Worm (Caenorhabditis elegans) whole organism, L3 larva: ENCODE results near the gene ucr-2.3.

Experiments
- R02D3.7 ChIP-seq: fragments of 150-350 bp; optimal IDR thresholded peaks from 2 replicates; lab custom pipeline; 2014; ENCODE audit warnings: missing biosample characterization, missing genetic modification characterization
- ZK546.5 ChIP-seq: sonication (generic microtip); optimal IDR thresholded peaks from 2 replicates; lab custom pipeline; 2017; ENCODE audit warnings: missing biosample characterization, missing genetic modification characterization
- aly-2 ChIP-seq: fragments of 150-350 bp; optimal IDR thresholded peaks from 2 replicates; lab custom pipeline; 2014; ENCODE audit warnings: missing biosample characterization, missing genetic modification characterization
- ama-1 ChIP-seq: fragments of 150-350 bp; optimal IDR thresholded peaks from 2 replicates; lab custom pipeline; 2018
- ceh-16 ChIP-seq: sonication (generic microtip); optimal IDR thresholded peaks from 2 replicates; lab custom pipeline; 2017; ENCODE audit warnings: missing biosample characterization, missing genetic modification characterization
- ceh-28 ChIP-seq: fragments of 150-350 bp; optimal IDR thresholded peaks from 2 replicates; lab custom pipeline; 2014; ENCODE audit warnings: missing biosample characterization, missing genetic modification reagents, missing genetic modification characterization
- ceh-82 ChIP-seq: fragments of 150-350 bp; optimal IDR thresholded peaks from 2 replicates; lab custom pipeline; 2014; ENCODE audit warnings: missing biosample characterization, missing genetic modification characterization
- ceh-9 ChIP-seq: sonication (generic microtip); optimal IDR thresholded peaks from 2 replicates; lab custom pipeline; 2018; ENCODE audit warnings: missing biosample characterization, missing genetic modification characterization
- daf-12 ChIP-seq: fragments of 150-350 bp; optimal IDR thresholded peaks from 2 replicates; lab custom pipeline; 2014; ENCODE audit warnings: missing biosample characterization, missing genetic modification reagents, missing genetic modification characterization
- egl-27 ChIP-seq: sonication (generic microtip); optimal IDR thresholded peaks from 4 replicates; lab custom pipeline; 2017; ENCODE audit warnings: missing biosample characterization, missing genetic modification reagents, missing genetic modification characterization
- egl-5 ChIP-seq: fragments of 150-350 bp; optimal IDR thresholded peaks from 2 replicates; lab custom pipeline; 2017; ENCODE audit warnings: missing biosample characterization, missing genetic modification reagents, missing genetic modification characterization, inconsistent platforms
- elt-1 ChIP-seq: fragments of 150-350 bp; optimal IDR thresholded peaks from 2 replicates; lab custom pipeline; 2014; ENCODE audit warnings: missing biosample characterization, missing genetic modification characterization
- elt-2 ChIP-seq: sonication (generic microtip); optimal IDR thresholded peaks from 2 replicates; lab custom pipeline; 2016; ENCODE audit warnings: missing genetic modification reagents, mild to moderate bottlenecking, missing genetic modification characterization, missing compliant biosample characterization
- elt-3 ChIP-seq, 3 experiments: fragments of 150-350 bp in 1 of 3; sonication (generic microtip) in 2 of 3; optimal IDR thresholded peaks; 2 replicates in 2 of 3; 4 replicates in 1 of 3; lab custom pipeline; 2014 to 2017; ENCODE audit warnings: missing biosample characterization in 3 of 3, missing genetic modification characterization in 3 of 3
- eor-1 ChIP-seq, 2 experiments: fragments of 150-350 bp; optimal IDR thresholded peaks; 2 replicates each; lab custom pipeline; 2014 to 2018; ENCODE audit warnings: missing biosample characterization in 2 of 2, missing genetic modification characterization in 2 of 2
- fkh-10 ChIP-seq: sonication (generic microtip); optimal IDR thresholded peaks from 2 replicates; lab custom pipeline; 2017; ENCODE audit warnings: missing biosample characterization, missing genetic modification reagents, missing genetic modification characterization
- fkh-2 ChIP-seq: fragments of 150-350 bp; optimal IDR thresholded peaks from 2 replicates; lab custom pipeline; 2014; ENCODE audit warnings: missing biosample characterization, missing genetic modification reagents, missing genetic modification characterization
- fos-1 ChIP-seq: fragments of 150-350 bp; optimal IDR thresholded peaks from 2 replicates; lab custom pipeline; 2014; ENCODE audit warnings: missing biosample characterization, missing genetic modification characterization
- hmg-11 ChIP-seq: sonication (generic microtip); optimal IDR thresholded peaks from 2 replicates; lab custom pipeline; 2016; ENCODE audit warnings: missing genetic modification characterization, missing compliant biosample characterization
- jun-1 ChIP-seq: fragments of 150-350 bp; optimal IDR thresholded peaks from 2 replicates; lab custom pipeline; 2014; ENCODE audit warnings: missing biosample characterization, missing genetic modification reagents, missing genetic modification characterization
- lin-15B ChIP-seq: fragments of 150-350 bp; optimal IDR thresholded peaks from 2 replicates; lab custom pipeline; 2014; ENCODE audit warnings: missing biosample characterization, missing genetic modification characterization
- lin-39 ChIP-seq: fragments of 150-350 bp; optimal IDR thresholded peaks from 2 replicates; lab custom pipeline; 2018; ENCODE audit warnings: missing biosample characterization, missing genetic modification reagents, missing genetic modification characterization
- lsy-12 ChIP-seq: sonication (generic microtip); optimal IDR thresholded peaks from 2 replicates; lab custom pipeline; 2016; ENCODE audit warnings: mild to moderate bottlenecking, missing genetic modification characterization, missing compliant biosample characterization
- mdl-1 ChIP-seq: fragments of 150-350 bp; optimal IDR thresholded peaks from 2 replicates; lab custom pipeline; 2014; ENCODE audit warnings: missing biosample characterization, missing genetic modification characterization
- mml-1 ChIP-seq: fragments of 150-350 bp; sonication (generic microtip); optimal IDR thresholded peaks from 3 replicates; lab custom pipeline; 2014; ENCODE audit warnings: missing biosample characterization, missing genetic modification characterization
- nfya-1 ChIP-seq: sonication (generic microtip); optimal IDR thresholded peaks from 2 replicates; lab custom pipeline; 2017; ENCODE audit warnings: missing genetic modification characterization, mild to moderate bottlenecking, missing compliant biosample characterization, antibody characterized with exemption, moderate library complexity; ENCODE audit not compliant: insufficient read depth
- nhr-11 ChIP-seq: fragments of 150-350 bp; optimal IDR thresholded peaks from 2 replicates; lab custom pipeline; 2014; ENCODE audit warnings: missing biosample characterization, missing genetic modification characterization
- nhr-12 ChIP-seq: fragments of 150-350 bp; optimal IDR thresholded peaks from 2 replicates; lab custom pipeline; 2014; ENCODE audit warnings: missing biosample characterization, missing genetic modification characterization
- nhr-23 ChIP-seq: fragments of 150-350 bp; optimal IDR thresholded peaks from 2 replicates; lab custom pipeline; 2014; ENCODE audit warnings: missing biosample characterization, missing genetic modification reagents, missing genetic modification characterization
- nhr-237 ChIP-seq: fragments of 150-350 bp; optimal IDR thresholded peaks from 2 replicates; lab custom pipeline; 2014; ENCODE audit warnings: missing biosample characterization, missing genetic modification characterization
- nhr-25 ChIP-seq: sonication (generic microtip); optimal IDR thresholded peaks from 2 replicates; lab custom pipeline; 2017; ENCODE audit warnings: missing biosample characterization, missing genetic modification characterization
- nhr-28 ChIP-seq: fragments of 150-350 bp; optimal IDR thresholded peaks from 2 replicates; lab custom pipeline; 2014; ENCODE audit warnings: missing biosample characterization, missing genetic modification characterization
- nhr-43 ChIP-seq: sonication (generic microtip); optimal IDR thresholded peaks from 2 replicates; lab custom pipeline; 2016; ENCODE audit warnings: mild to moderate bottlenecking, missing genetic modification characterization, missing compliant biosample characterization; ENCODE audit not compliant: poor library complexity, severe bottlenecking
- nhr-67 ChIP-seq: fragments of 150-350 bp; optimal IDR thresholded peaks from 2 replicates; lab custom pipeline; 2014; ENCODE audit warnings: missing biosample characterization, missing genetic modification characterization
- nhr-76 ChIP-seq: fragments of 150-350 bp; sonication (generic microtip); optimal IDR thresholded peaks from 5 replicates; lab custom pipeline; 2014; ENCODE audit warnings: missing biosample characterization, missing genetic modification characterization
- nhr-77 ChIP-seq: fragments of 150-350 bp; optimal IDR thresholded peaks from 2 replicates; lab custom pipeline; 2014; ENCODE audit warnings: missing biosample characterization, missing genetic modification characterization
- pha-4 ChIP-seq: fragments of 150-350 bp; optimal IDR thresholded peaks from 2 replicates; lab custom pipeline; 2014; ENCODE audit warnings: missing biosample characterization, missing genetic modification reagents, missing genetic modification characterization
- pqm-1 ChIP-seq: fragments of 150-350 bp; optimal IDR thresholded peaks from 2 replicates; lab custom pipeline; 2017; ENCODE audit warnings: missing biosample characterization, missing genetic modification characterization, inconsistent platforms
- sea-2 ChIP-seq: fragments of 150-350 bp; sonication (generic microtip); optimal IDR thresholded peaks from 4 replicates; lab custom pipeline; 2014; ENCODE audit warnings: missing biosample characterization, missing genetic modification reagents, missing genetic modification characterization
- skn-1 ChIP-seq: fragments of 150-350 bp; optimal IDR thresholded peaks from 2 replicates; lab custom pipeline; 2014; ENCODE audit warnings: missing biosample characterization, missing genetic modification characterization
- snpc-4 ChIP-seq: fragments of 150-350 bp; optimal IDR thresholded peaks from 2 replicates; lab custom pipeline; 2014; ENCODE audit warnings: missing biosample characterization, missing genetic modification characterization
- tbx-2 ChIP-seq: sonication (generic microtip); optimal IDR thresholded peaks from 2 replicates; lab custom pipeline; 2016; ENCODE audit warnings: mild to moderate bottlenecking, missing genetic modification characterization, missing compliant biosample characterization
- unc-39 ChIP-seq: sonication (generic microtip); optimal IDR thresholded peaks from 4 replicates; lab custom pipeline; 2017; ENCODE audit warnings: missing biosample characterization, missing genetic modification characterization
- unc-62 ChIP-seq: fragments of 150-350 bp; sonication (generic microtip); optimal IDR thresholded peaks from 4 replicates; lab custom pipeline; 2014; ENCODE audit warnings: missing biosample characterization, missing genetic modification reagents, missing genetic modification characterization
- zag-1 ChIP-seq: fragments of 150-350 bp; optimal IDR thresholded peaks from 2 replicates; lab custom pipeline; 2014; ENCODE audit warnings: missing biosample characterization, missing genetic modification characterization
- ztf-11 ChIP-seq: fragments of 150-350 bp; optimal IDR thresholded peaks from 2 replicates; lab custom pipeline; 2014; ENCODE audit warnings: missing biosample characterization, missing genetic modification characterization
- ztf-4 ChIP-seq: fragments of 150-350 bp; optimal IDR thresholded peaks from 2 replicates; lab custom pipeline; 2014; ENCODE audit warnings: missing biosample characterization, missing genetic modification characterization

The ucr-2.3 gene

DNA sequence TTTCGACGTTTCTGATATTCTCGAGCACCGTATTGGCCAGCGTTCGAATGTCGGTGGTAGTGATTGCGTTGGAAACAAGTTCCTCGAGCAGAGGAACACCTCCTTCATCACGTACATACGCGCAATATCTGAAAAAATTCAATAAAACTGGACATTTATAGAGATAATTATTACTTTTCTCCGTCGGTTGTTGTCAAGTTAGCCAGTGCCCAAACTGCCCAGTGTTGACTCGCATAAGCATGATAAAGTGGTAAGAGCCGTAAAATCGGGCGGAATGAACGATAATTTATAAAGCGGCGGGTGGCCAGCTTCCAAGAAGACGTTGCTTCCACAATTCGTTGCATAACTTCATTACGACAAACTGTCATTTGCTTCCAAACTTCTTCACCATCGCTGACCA is 3.9 kb downstream of the ucr-2.3 start:
- TF ChIP-seq unc-62 (GFP tag; lab: Kevin White, UChicago): no peak
- no peak for TF ChIP-seq pha-4 (tag; lab: Kevin White, UChicago)
- TF ChIP-seq, all 47 proteins: peak for 0

DNA sequence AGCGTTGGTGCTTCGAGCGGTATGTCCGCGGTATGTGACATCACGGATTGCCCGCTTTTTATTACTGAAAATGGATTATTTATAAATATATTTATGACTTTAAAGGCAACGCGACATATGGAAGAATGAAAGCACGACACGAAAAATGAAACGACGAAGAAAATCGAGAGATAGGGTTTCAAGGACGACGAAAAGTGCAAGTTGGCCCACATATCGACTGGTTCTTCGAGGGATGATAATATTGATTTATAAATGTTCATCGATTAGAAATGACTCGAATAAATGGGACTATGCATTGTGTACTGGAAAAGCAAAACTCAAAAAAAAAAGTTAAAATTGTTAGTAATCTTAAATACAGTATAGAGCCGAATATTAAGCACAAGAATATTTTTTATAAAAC is 7.1 kb downstream of the ucr-2.3 start, which contains the start of gene zer-1:
Gene zer-1 (minus strand): TSS at position 68 of the 400 bp plus-strand sequence.
- TF ChIP-seq ceh-28: peak; percentile 67
- TF ChIP-seq nhr-23 (tag; lab: Kevin White, UChicago): peak; percentile 37
- no peak for TF ChIP-seq daf-12 (tag; lab: Kevin White, UChicago)
- no peak for TF ChIP-seq elt-2 (tag; lab: Kevin White, UChicago)
- no peak for TF ChIP-seq ZK546.5
- no peak for TF ChIP-seq nhr-11 (tag; lab: Kevin White, UChicago)
- TF ChIP-seq ama-1: peak; percentile 21
- TF ChIP-seq nhr-25 (tag; lab: Kevin White, UChicago): peak; percentile 24
- TF ChIP-seq zag-1: no peak

DNA sequence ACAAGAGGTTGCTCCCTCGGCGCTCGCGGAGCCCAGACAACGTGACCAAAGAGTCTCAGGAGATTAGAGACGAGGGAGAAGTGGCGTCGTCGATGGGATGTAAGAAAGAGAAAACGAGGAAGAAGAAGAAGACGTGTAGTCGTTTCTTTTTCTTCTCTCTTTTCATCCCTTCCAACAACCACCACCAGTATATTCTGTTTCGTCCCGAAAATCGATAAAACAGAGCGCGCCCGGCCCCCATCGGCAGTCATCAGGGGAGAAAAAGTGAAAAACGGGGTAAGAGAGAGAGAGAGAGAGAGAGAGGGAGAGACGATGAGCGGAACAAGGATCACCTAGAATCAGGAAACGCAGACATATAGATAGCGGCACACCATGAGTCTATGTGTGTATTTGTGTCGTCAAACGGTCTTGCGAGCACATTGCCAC is 8.2 kb downstream of the ucr-2.3 start:
- TF ChIP-seq eor-1 (tag; optimal IDR thresholded peaks at IDR 0.05; lab: Kevin White, UChicago) (no peak), elt-2 (tag; lab: Kevin White, UChicago) (peak; percentile 66), daf-12 (tag; lab: Kevin White, UChicago) (no peak), ceh-9 (tag; lab: Kevin White, UChicago) (no peak), ztf-11 (tag; lab: Kevin White, UChicago) (no peak), nhr-23 (tag; lab: Kevin White, UChicago) (peak; percentile 60), ama-1 (peak; percentile 45), fkh-2 (tag; lab: Kevin White, UChicago) (no peak), ztf-4 (tag; lab: Kevin White, UChicago) (no peak), ceh-82 (tag; lab: Kevin White, UChicago) (no peak), aly-2 (tag; lab: Kevin White, UChicago) (no peak), nfya-1 (peak; percentile 82), nhr-25 (tag; lab: Kevin White, UChicago) (peak; percentile 2), nhr-76 (no peak), nhr-67 (no peak), sea-2 (GFP tag; lab: Kevin White, UChicago) (peak; percentile 79), ceh-16 (tag; lab: Kevin White, UChicago) (no peak), zag-1 (no peak), pqm-1 (tag; lab: Kevin White, UChicago) (peak; percentile 8), egl-5 (tag; lab: Kevin White, UChicago) (peak; percentile 60), unc-62 (GFP tag; lab: Kevin White, UChicago) (no peak), lsy-12 (no peak), nhr-28 (no peak), egl-27 (peak; percentile 50), snpc-4 (tag; lab: Kevin White, UChicago) (peak; percentile 76), lin-39 (tag; lab: Kevin White, UChicago) (peak; percentile 81), fkh-10 (GFP tag; lab: Kevin White, UChicago) (peak; percentile 33), ceh-28 (peak; percentile 89), fos-1 (tag; lab: Kevin White, UChicago) (no peak), lin-15B (tag; lab: Kevin White, UChicago) (peak; percentile 40), R02D3.7 (tag; lab: Kevin White, UChicago) (no peak), elt-3 (tag; optimal IDR thresholded peaks at IDR 0.05; lab: Kevin White, UChicago) (no peak), nhr-43 (tag; lab: Kevin White, UChicago) (no peak), nhr-12 (tag; lab: Kevin White, UChicago) (no peak), tbx-2 (peak; percentile 37), skn-1 (tag; lab: Kevin White, UChicago) (peak; percentile 41), nhr-11 (tag; lab: Kevin White, UChicago) (no peak), jun-1 (peak; percentile 31), unc-39 (tag; lab: Kevin White, UChicago) (no peak), ZK546.5 (no peak), mdl-1 (tag; lab: Kevin White, UChicago) (peak; percentile 48), pha-4 (tag; lab: Kevin White, UChicago) (peak; percentile 46), mml-1 (tag; lab: Kevin White, UChicago) (no peak), nhr-237 (tag; lab: Kevin White, UChicago) (no peak), nhr-77 (tag; lab: Kevin White, UChicago) (no peak), elt-1 (no peak), hmg-11 (tag; lab: Kevin White, UChicago) (peak; percentile 71)
- TF ChIP-seq, all 47 proteins: peak for 20
